Worm (Caenorhabditis elegans) whole organism, L2 larva: ENCODE results near the gene T05C12.15.

Experiments
- F13H6.1 ChIP-seq: sonication (generic microtip); optimal IDR thresholded peaks from 2 replicates; lab custom pipeline; 2016; ENCODE audit warnings: missing genetic modification characterization, missing compliant biosample characterization
- ZK546.5 ChIP-seq: sonication (generic microtip); optimal IDR thresholded peaks from 2 replicates; lab custom pipeline; 2017; ENCODE audit warnings: missing biosample characterization, missing genetic modification characterization
- alr-1 ChIP-seq: fragments of 150-350 bp; optimal IDR thresholded peaks from 2 replicates; lab custom pipeline; 2014; ENCODE audit warnings: missing biosample characterization, missing genetic modification characterization
- elt-3 ChIP-seq: sonication (generic microtip); optimal IDR thresholded peaks from 2 replicates; lab custom pipeline; 2017; ENCODE audit warnings: missing biosample characterization, missing genetic modification characterization
- gmeb-1 ChIP-seq: fragments of 150-350 bp; optimal IDR thresholded peaks from 2 replicates; lab custom pipeline; 2014; ENCODE audit warnings: missing biosample characterization, missing genetic modification characterization
- lin-13 ChIP-seq: fragments of 150-350 bp; optimal IDR thresholded peaks from 2 replicates; lab custom pipeline; 2014; ENCODE audit warnings: missing biosample characterization, missing genetic modification reagents, missing genetic modification characterization
- nhr-11 ChIP-seq: fragments of 150-350 bp; optimal IDR thresholded peaks from 2 replicates; lab custom pipeline; 2014; ENCODE audit warnings: missing biosample characterization, missing genetic modification characterization
- nhr-237 ChIP-seq: fragments of 150-350 bp; optimal IDR thresholded peaks from 2 replicates; lab custom pipeline; 2014; ENCODE audit warnings: missing biosample characterization, missing genetic modification characterization
- snpc-4 ChIP-seq: fragments of 150-350 bp; optimal IDR thresholded peaks from 2 replicates; lab custom pipeline; 2014; ENCODE audit warnings: missing biosample characterization, missing genetic modification characterization
- unc-39 ChIP-seq: fragments of 150-350 bp; optimal IDR thresholded peaks from 2 replicates; lab custom pipeline; 2014; ENCODE audit warnings: missing biosample characterization, missing genetic modification characterization
- unc-62 ChIP-seq: fragments of 150-350 bp; optimal IDR thresholded peaks from 2 replicates; lab custom pipeline; 2014; ENCODE audit warnings: missing biosample characterization, missing genetic modification reagents, missing genetic modification characterization
- zag-1 ChIP-seq: fragments of 150-350 bp; optimal IDR thresholded peaks from 2 replicates; lab custom pipeline; 2014; ENCODE audit warnings: missing biosample characterization, missing genetic modification characterization

DNA sequence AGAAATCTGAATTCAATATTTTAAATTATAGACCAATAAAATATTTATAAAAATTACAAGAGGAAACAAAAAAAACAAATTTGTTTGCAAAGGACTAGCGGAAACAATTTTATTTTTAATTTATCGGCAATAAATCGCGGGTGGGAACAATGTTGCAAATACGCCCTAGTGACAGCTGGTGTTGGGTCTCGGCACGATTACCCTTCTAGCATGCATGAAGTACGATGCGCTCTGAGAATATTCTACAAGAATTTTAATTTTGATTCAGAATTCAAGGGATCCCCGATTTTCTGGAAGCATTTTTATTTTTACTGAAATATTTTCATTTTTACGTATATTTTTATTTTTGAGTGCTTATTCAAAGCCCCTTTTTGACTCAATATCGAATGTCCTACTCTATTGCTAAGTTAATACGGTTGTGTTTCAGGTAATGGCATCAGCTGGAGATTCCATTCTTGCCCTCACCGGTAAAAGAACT lies 15.7 kb downstream of the T05C12.15 start, which contains the start of the genes mig-5 and cct-1:
- TF ChIP-seq elt-3 (tag; lab: Kevin White, UChicago) (no peak), unc-39 (tag; lab: Kevin White, UChicago) (no peak), ZK546.5 (tag; lab: Kevin White, UChicago) (peak; percentile 90), nhr-237 (peak; percentile 84), F13H6.1 (peak; percentile 96), nhr-11 (tag; lab: Kevin White, UChicago) (peak; percentile 48), gmeb-1 (peak; percentile 98), zag-1 (peak; percentile 94), lin-13 (peak; percentile 97), snpc-4 (peak; percentile 90), alr-1 (tag; lab: Kevin White, UChicago) (peak; percentile 9), unc-62 (peak; percentile 89)
